Fruit fly (Drosophila melanogaster): Measurements from ENCODE around the gene CG43736.

Gene CG43736

dm6 chrX:6861523-6862077 lies 2.1 kb upstream of the CG43736 start (continued):
- TF ChIP-seq chn (GFP tag; optimal IDR thresholded peaks at IDR 0.05) (no peak), org-1 (GFP tag; optimal IDR thresholded peaks at IDR 0.05) (peak; percentile 24), Dip2 (GFP tag; IDR thresholded peaks at IDR 0.05) (no peak), gem (tag; optimal IDR thresholded peaks at IDR 0.05) (peak; percentile 72), Abd-B (GFP tag; optimal IDR thresholded peaks at IDR 0.05) (peak; percentile 16), pfk (GFP tag; optimal IDR thresholded peaks at IDR 0.05) (peak; percentile 95), pzg (GFP tag; optimal IDR thresholded peaks at IDR 0.05) (no peak), Sox100B (GFP tag; optimal IDR thresholded peaks at IDR 0.05) (peak; percentile 12), Nf-YA (GFP tag; IDR thresholded peaks at IDR 0.05) (peak; percentile 48; the same call in 1 of the 2 replicates), eyg (GFP tag; optimal IDR thresholded peaks at IDR 0.05) (peak; percentile 20), gt (GFP tag; IDR thresholded peaks at IDR 0.05) (no peak), CG7357 (GFP tag; IDR thresholded peaks at IDR 0.05) (no peak; the same call in 2 of the 3 replicates), repo (GFP tag; optimal IDR thresholded peaks at IDR 0.05) (no peak), CG14050 (GFP tag; IDR thresholded peaks at IDR 0.05) (peak; percentile 54; the same call in 1 of the 3 replicates), CG9727 (GFP tag; optimal IDR thresholded peaks at IDR 0.05) (peak; percentile 18), CG4328 (GFP tag; optimal IDR thresholded peaks at IDR 0.05) (peak; percentile 28), CG16779 (GFP tag; IDR thresholded peaks at IDR 0.05) (no peak), PHDP (tag; optimal IDR thresholded peaks at IDR 0.05) (peak; percentile 6), CG6272 (GFP tag; IDR thresholded peaks at IDR 0.05) (peak; percentile 41), sens-2 (GFP tag; IDR thresholded peaks at IDR 0.05) (0 out of 2 replicates have a peak, but pooled peaks have one; percentile 23), CG1603 (tag; optimal IDR thresholded peaks at IDR 0.05) (peak; percentile 6), pan (optimal IDR thresholded peaks at IDR 0.05) (no peak), pan (GFP tag; optimal IDR thresholded peaks at IDR 0.05 in 1 of 2, IDR thresholded peaks at IDR 0.05 in 1 of 2) (peak in 1 of 2 experiments; percentile 78), TFAM (GFP tag; optimal IDR thresholded peaks at IDR 0.05) (no peak), CG1529 (GFP tag; optimal IDR thresholded peaks at IDR 0.05) (no peak), Dref (GFP tag; IDR thresholded peaks at IDR 0.05) (no peak), vfl (GFP tag; optimal IDR thresholded peaks at IDR 0.05) (no peak), prd (optimal IDR thresholded peaks at IDR 0.05) (no peak), prd (GFP tag; IDR thresholded peaks at IDR 0.05) (peak; percentile 74), CG11247 (GFP tag; IDR thresholded peaks at IDR 0.05) (peak; percentile 63; the same call in 1 of the 2 replicates), Atf6 (GFP tag; IDR thresholded peaks at IDR 0.05) (peak; percentile 50; the same call in 1 of the 2 replicates), CG12299 (tag; optimal IDR thresholded peaks at IDR 0.05) (no peak), Hr3 (GFP tag; optimal IDR thresholded peaks at IDR 0.05) (peak; percentile 6), lbe (GFP tag; optimal IDR thresholded peaks at IDR 0.05) (peak; percentile 36), CG42726 (GFP tag; IDR thresholded peaks at IDR 0.05; ENCODE audit: partially characterized antibody) (no peak), B-H2 (GFP tag; optimal IDR thresholded peaks at IDR 0.05) (peak; percentile 10), CG16863 (GFP tag; optimal IDR thresholded peaks at IDR 0.05) (no peak), CG3065 (GFP tag; optimal IDR thresholded peaks at IDR 0.05) (peak; percentile 20), bbx (GFP tag; IDR thresholded peaks at IDR 0.05; ENCODE audit: partially characterized antibody) (peak; percentile 66), CG11456 (GFP tag; IDR thresholded peaks at IDR 0.05) (peak; percentile 73), Deaf1 (tag; optimal IDR thresholded peaks at IDR 0.05) (peak; percentile 99), CG13775 (GFP tag; optimal IDR thresholded peaks at IDR 0.05) (peak; percentile 24), chm (GFP tag; IDR thresholded peaks at IDR 0.05) (peak; percentile 73; the same call in 1 of the 2 replicates), wor (GFP tag; IDR thresholded peaks at IDR 0.05) (no peak), Fer1 (GFP tag; optimal IDR thresholded peaks at IDR 0.05) (peak; percentile 20), Adf1 (GFP tag; IDR thresholded peaks at IDR 0.05) (peak; percentile 89), z (GFP tag; IDR thresholded peaks at IDR 0.05) (peak; percentile 66; the same call in 1 of the 3 replicates), CG15514 (GFP tag; optimal IDR thresholded peaks at IDR 0.05) (peak; percentile 14), Mes4 (GFP tag; optimal IDR thresholded peaks at IDR 0.05) (no peak), dimm (GFP tag; IDR thresholded peaks at IDR 0.05) (no peak), CG8924 (tag; optimal IDR thresholded peaks at IDR 0.05) (peak; percentile 55)

Measured in whole organism, embryonic.